Fruit fly (Drosophila melanogaster) whole organism, embryonic: Measurements from ENCODE around the gene PIG-S.

Experiments used
- CG10209 ChIP-seq: fragments of 200-800 bp; sonication (Bioruptor generic); optimal IDR thresholded peaks from 3 replicates; lab custom pipeline; 2017; ENCODE audit warnings: missing biosample characterization, mild to moderate bottlenecking, missing genetic modification characterization, missing genetic modification reagents
- CG3065 ChIP-seq: fragments of 200-800 bp; sonication (Bioruptor generic); optimal IDR thresholded peaks from 2 replicates; lab custom pipeline; 2016; ENCODE audit warnings: missing biosample characterization, missing genetic modification characterization
- CG7372 ChIP-seq: fragments of 200-800 bp; sonication (Bioruptor generic); IDR thresholded peaks from 2 replicates; pipeline ENCODE4 v1.3.6; 2022; ENCODE audit warnings: missing biosample characterization, missing genetic modification characterization
- CG9215 ChIP-seq: fragments of 200-800 bp; sonication (Bioruptor generic); IDR thresholded peaks from 2 replicates; pipeline ENCODE4 v1.3.6; 2022; ENCODE audit warnings: missing biosample characterization, missing genetic modification characterization
- sqz ChIP-seq: fragments of 200-800 bp; sonication (Bioruptor generic); optimal IDR thresholded peaks from 3 replicates; lab custom pipeline; 2018; ENCODE audit warnings: missing biosample characterization, mild to moderate bottlenecking, missing genetic modification characterization

DNA sequence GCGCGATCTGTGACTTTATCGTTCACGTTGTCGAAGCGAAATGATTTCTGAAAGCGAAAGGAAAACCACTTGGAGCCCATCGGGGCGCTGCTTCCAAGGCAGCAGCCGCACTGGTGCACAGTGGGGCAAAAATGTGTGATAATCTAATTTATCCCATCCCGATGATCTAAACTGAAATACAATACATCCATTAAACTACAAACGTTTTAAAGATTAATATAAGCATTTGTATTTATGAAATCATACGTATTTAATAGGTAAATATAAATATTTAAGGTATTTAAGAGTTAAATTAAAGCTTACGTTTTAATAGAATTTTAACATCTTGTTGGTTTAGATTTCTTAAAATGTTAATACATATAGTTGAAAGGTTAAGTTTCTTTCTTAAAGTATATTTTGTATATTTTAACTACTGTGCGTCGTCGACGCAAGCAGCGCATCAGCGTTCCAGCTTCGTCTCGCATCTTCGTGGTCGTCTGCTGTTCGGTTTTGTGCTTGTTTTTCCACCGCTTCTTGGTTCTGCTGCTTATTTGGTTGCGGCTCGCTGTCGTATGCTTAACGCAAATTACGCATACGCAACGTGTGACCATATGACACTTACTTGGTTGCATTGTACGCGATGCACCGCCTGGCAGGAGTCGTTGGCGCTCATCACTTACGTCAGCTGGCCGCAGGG is 11.6 kb downstream of the PIG-S start, which contains the start of gene CG13643:
- TF ChIP-seq sqz (GFP tag; lab: Kevin White, UChicago), result no peak
- peak; percentile 34 for TF ChIP-seq CG10209
- TF ChIP-seq CG9215 (GFP tag; lab: Robert Waterston, UW), result no peak
- TF ChIP-seq CG7372 (GFP tag; lab: Robert Waterston, UW), result peak; percentile 80
- TF ChIP-seq CG3065, result no peak
